Fruit fly (Drosophila melanogaster): ENCODE results near the gene CG6154.

The CG6154 gene

dm6 chr3R:26261244-26261788, 1.1 kb upstream of the CG6154 start, which contains the start of gene Ald1 (continued):
- TF ChIP-seq zfh1 (GFP tag; IDR thresholded peaks at IDR 0.05) (0 out of 3 replicates have a peak, but pooled peaks have one; percentile 11), gfzf (GFP tag; optimal IDR thresholded peaks at IDR 0.05) (peak; percentile 83), hbn (GFP tag; IDR thresholded peaks at IDR 0.05; ENCODE audit: partially characterized antibody) (peak; percentile 33; the same call in 1 of the 2 replicates), cg (GFP tag; optimal IDR thresholded peaks at IDR 0.05) (peak; percentile 54), CG16779 (GFP tag; IDR thresholded peaks at IDR 0.05) (peak; percentile 58; the same call in 1 of the 2 replicates), HLH54F (GFP tag; optimal IDR thresholded peaks at IDR 0.05) (no peak), corto (GFP tag; optimal IDR thresholded peaks at IDR 0.05) (peak; percentile 46), cas (GFP tag; IDR thresholded peaks at IDR 0.05) (no peak), bab2 (GFP tag; optimal IDR thresholded peaks at IDR 0.05) (no peak), E2f2 (GFP tag; IDR thresholded peaks at IDR 0.05) (peak; percentile 95), inv (GFP tag; IDR thresholded peaks at IDR 0.05; ENCODE audit: partially characterized antibody) (no peak), knrl (GFP tag; IDR thresholded peaks at IDR 0.05; ENCODE audit: partially characterized antibody) (0 out of 3 replicates have a peak, but pooled peaks have one; percentile 28), CG8290 (GFP tag; optimal IDR thresholded peaks at IDR 0.05) (no peak), CG8290 (tag; optimal IDR thresholded peaks at IDR 0.05) (peak in 1 of 2 experiments; percentile 42), CG10267 (tag; optimal IDR thresholded peaks at IDR 0.05) (peak; percentile 53), schlank (tag; optimal IDR thresholded peaks at IDR 0.05) (no peak), CG12659 (GFP tag; optimal IDR thresholded peaks at IDR 0.05) (peak; percentile 13), bowl (GFP tag; IDR thresholded peaks at IDR 0.05) (peak; percentile 14; the same call in 1 of the 2 replicates), CG14667 (GFP tag; IDR thresholded peaks at IDR 0.05) (no peak), ci (GFP tag; IDR thresholded peaks at IDR 0.05) (peak; percentile 43; the same call in 2 of the 3 replicates), CG12299 (tag; optimal IDR thresholded peaks at IDR 0.05) (no peak), HLH4C (GFP tag; IDR thresholded peaks at IDR 0.05; ENCODE audit: partially characterized antibody) (no peak), zen2 (GFP tag; IDR thresholded peaks at IDR 0.05; ENCODE audit: partially characterized antibody) (peak; percentile 48; the same call in 1 of the 3 replicates), slbo (GFP tag; IDR thresholded peaks at IDR 0.05) (peak; percentile 48), Doc2 (GFP tag; IDR thresholded peaks at IDR 0.05) (no peak), tna (GFP tag; IDR thresholded peaks at IDR 0.05; ENCODE audit: partially characterized antibody) (no peak), sug (tag; optimal IDR thresholded peaks at IDR 0.05) (peak; percentile 69), CG2116 (GFP tag; optimal IDR thresholded peaks at IDR 0.05) (no peak), Fer3 (tag; optimal IDR thresholded peaks at IDR 0.05) (no peak), unpg (GFP tag; optimal IDR thresholded peaks at IDR 0.05) (no peak), CG7839 (tag; optimal IDR thresholded peaks at IDR 0.05) (no peak), tap (tag; optimal IDR thresholded peaks at IDR 0.05) (no peak), ATbp (GFP tag; optimal IDR thresholded peaks at IDR 0.05) (no peak), Camta (GFP tag; optimal IDR thresholded peaks at IDR 0.05) (no peak), Dbx (GFP tag; IDR thresholded peaks at IDR 0.05) (peak; percentile 49; the same call in 1 of the 3 replicates), sd (tag; optimal IDR thresholded peaks at IDR 0.05) (peak; percentile 99), CG7556 (GFP tag; optimal IDR thresholded peaks at IDR 0.05) (peak; percentile 6), CG1647 (GFP tag; optimal IDR thresholded peaks at IDR 0.05) (no peak), CG13775 (GFP tag; optimal IDR thresholded peaks at IDR 0.05) (no peak), nau (GFP tag; optimal IDR thresholded peaks at IDR 0.05) (peak; percentile 6), CG12155 (GFP tag; optimal IDR thresholded peaks at IDR 0.05) (peak; percentile 99), HLHmδ (GFP tag; optimal IDR thresholded peaks at IDR 0.05) (no peak), scrt (GFP tag; optimal IDR thresholded peaks at IDR 0.05) (peak; percentile 50), tup (GFP tag; optimal IDR thresholded peaks at IDR 0.05) (no peak), lov (optimal IDR thresholded peaks at IDR 0.05) (no peak), lov (GFP tag; IDR thresholded peaks at IDR 0.05) (no peak), Dll (GFP tag; IDR thresholded peaks at IDR 0.05; ENCODE audit: partially characterized antibody) (0 out of 4 replicates have a peak, but pooled peaks have one; percentile 17), amos (GFP tag; IDR thresholded peaks at IDR 0.05; ENCODE audit: partially characterized antibody) (peak; percentile 24; the same call in 1 of the 2 replicates), her (GFP tag; optimal IDR thresholded peaks at IDR 0.05) (peak; percentile 40)

All from whole organism, embryonic.